Worm (Caenorhabditis elegans) whole organism, L4/young adult: Measurements from ENCODE around the gene clec-171.

Experiments used
- W03F9.2 ChIP-seq: fragments of 150-350 bp; optimal IDR thresholded peaks from 2 replicates; lab custom pipeline; 2014; ENCODE audit warnings: missing biosample characterization, missing genetic modification characterization
- dao-5 ChIP-seq: sonication (generic microtip); optimal IDR thresholded peaks from 2 replicates; lab custom pipeline; 2016; ENCODE audit warnings: missing genotype, missing genetic modification characterization, moderate library complexity, missing compliant biosample characterization
- him-1 ChIP-seq: sonication (generic microtip); optimal IDR thresholded peaks from 2 replicates; lab custom pipeline; 2016; ENCODE audit warnings: missing genotype, missing genetic modification reagents, missing genetic modification characterization, missing compliant biosample characterization

- no peak for TF ChIP-seq W03F9.2 (tag; lab: Kevin White, UChicago)
- TF ChIP-seq him-1 (tag; lab: Kevin White, UChicago) = no peak
- TF ChIP-seq dao-5 (tag; lab: Kevin White, UChicago) = no peak
These were observed 27.2 kb downstream of the clec-171 start for ce11 chrIV:1400016-1400415.
